Worm (Caenorhabditis elegans) whole organism, young adult: ENCODE data around the gene pqbp-1.1.

Experiments used
- F10E7.11 ChIP-seq: sonication (generic microtip); optimal IDR thresholded peaks from 2 replicates; lab custom pipeline; 2017; ENCODE audit warnings: mild to moderate bottlenecking, missing genetic modification characterization, moderate library complexity, missing compliant biosample characterization
- F22D6.2 ChIP-seq: sonication (generic microtip); optimal IDR thresholded peaks from 2 replicates; lab custom pipeline; 2016; ENCODE audit warnings: mild to moderate bottlenecking, missing genetic modification characterization, missing compliant biosample characterization
- F33H1.4 ChIP-seq: fragments of 200-800 bp; sonication (Bioruptor generic); IDR thresholded peaks from 2 replicates; pipeline ENCODE4 v1.3.6; 2022; ENCODE audit warnings: missing genetic modification reagents, missing genetic modification characterization, missing compliant biosample characterization
- F37B4.10 ChIP-seq: fragments of 200-800 bp; sonication (Bioruptor generic); IDR thresholded peaks from 2 replicates; pipeline ENCODE4 v1.3.6; 2022; ENCODE audit warnings: missing genetic modification characterization, missing compliant biosample characterization
- F49E8.2 ChIP-seq: sonication (generic microtip); optimal IDR thresholded peaks from 3 replicates; lab custom pipeline; 2017; ENCODE audit warnings: missing genetic modification characterization, mild to moderate bottlenecking, missing compliant biosample characterization, antibody characterized with exemption, moderate library complexity; ENCODE audit not compliant: insufficient read depth
- T26A5.8 ChIP-seq: sonication (generic microtip); optimal IDR thresholded peaks from 2 replicates; lab custom pipeline; 2016; ENCODE audit warnings: missing genetic modification characterization, missing compliant biosample characterization
- Y56A3A.18 ChIP-seq: fragments of 200-800 bp; sonication (Bioruptor generic); IDR thresholded peaks from 2 replicates; pipeline ENCODE4 v1.3.6; 2022; ENCODE audit warnings: missing genetic modification reagents, missing genetic modification characterization, missing compliant biosample characterization
- aptf-3 ChIP-seq: fragments of 200-800 bp; sonication (Bioruptor generic); IDR thresholded peaks from 2 replicates; pipeline ENCODE4 v1.3.6; 2022; ENCODE audit warnings: missing genetic modification characterization, missing compliant biosample characterization
- atf-7 ChIP-seq: sonication (generic microtip); optimal IDR thresholded peaks from 2 replicates; lab custom pipeline; 2017; ENCODE audit warnings: mild to moderate bottlenecking, missing genetic modification characterization, missing compliant biosample characterization
- attf-3 ChIP-seq: fragments of 200-800 bp; sonication (Bioruptor generic); conservative IDR thresholded peaks from 2 replicates; pipeline ENCODE4 v1.3.6; 2022; ENCODE audit warnings: missing genetic modification reagents, missing genetic modification characterization, missing compliant biosample characterization
- attf-5 ChIP-seq: fragments of 200-800 bp; sonication (Bioruptor generic); optimal IDR thresholded peaks from 2 replicates; lab custom pipeline; 2018; ENCODE audit warnings: mild to moderate bottlenecking, missing genetic modification characterization, missing compliant biosample characterization
- ceh-27 ChIP-seq: fragments of 200-800 bp; sonication (Bioruptor generic); optimal IDR thresholded peaks from 2 replicates; lab custom pipeline; 2018; ENCODE audit warnings: mild to moderate bottlenecking, missing genetic modification characterization, moderate library complexity, missing compliant biosample characterization
- ceh-79 ChIP-seq: sonication (generic microtip); optimal IDR thresholded peaks from 2 replicates; lab custom pipeline; 2017; ENCODE audit warnings: mild to moderate bottlenecking, missing genetic modification characterization, missing compliant biosample characterization
- ceh-91 ChIP-seq: fragments of 200-800 bp; sonication (Bioruptor generic); IDR thresholded peaks from 2 replicates; pipeline ENCODE4 v1.3.6; 2022; ENCODE audit warnings: missing genetic modification reagents, missing genetic modification characterization, missing compliant biosample characterization
- ekl-4 ChIP-seq: fragments of 200-800 bp; sonication (Bioruptor generic); IDR thresholded peaks from 2 replicates; pipeline ENCODE4 v1.3.6; 2022; ENCODE audit warnings: missing genetic modification reagents, missing genetic modification characterization, missing compliant biosample characterization
- fkh-3 ChIP-seq: sonication (generic microtip); optimal IDR thresholded peaks from 2 replicates; lab custom pipeline; 2016; ENCODE audit warnings: mild to moderate bottlenecking, missing genetic modification characterization, missing compliant biosample characterization
- hlh-26 ChIP-seq: fragments of 200-800 bp; sonication (Bioruptor generic); conservative IDR thresholded peaks from 2 replicates; pipeline ENCODE4 v1.3.6; 2022; ENCODE audit warnings: missing genetic modification reagents, missing genetic modification characterization, missing compliant biosample characterization
- hmg-1.2 ChIP-seq: fragments of 200-800 bp; sonication (Bioruptor generic); IDR thresholded peaks from 2 replicates; pipeline ENCODE4 v1.3.6; 2022; ENCODE audit warnings: missing genetic modification reagents, missing genetic modification characterization, missing compliant biosample characterization
- let-607 ChIP-seq, 2 experiments: fragments of 200-800 bp in 1 of 2; sonication (Bioruptor generic) in 1 of 2; sonication (generic microtip) in 1 of 2; optimal IDR thresholded peaks; 2 replicates each; lab custom pipeline; 2016 to 2018; ENCODE audit warnings: mild to moderate bottlenecking in 2 of 2, missing compliant biosample characterization in 2 of 2, missing genetic modification characterization in 2 of 2, moderate library complexity in 2 of 2, missing genotype in 1 of 2
- lin-26 ChIP-seq: fragments of 200-800 bp; sonication (Bioruptor generic); IDR thresholded peaks from 2 replicates; pipeline ENCODE4 v1.3.6; 2022; ENCODE audit warnings: missing genetic modification reagents, missing genetic modification characterization, missing compliant biosample characterization
- lin-35 ChIP-seq, 3 experiments: fragments of 150-350 bp in 2 of 3; sonication (generic microtip) in 1 of 3; optimal IDR thresholded peaks; 2 replicates each; lab custom pipeline; 2014 to 2018; ENCODE audit warnings: missing biosample characterization in 3 of 3, missing genetic modification characterization in 3 of 3, missing genetic modification reagents in 3 of 3
- madf-10 ChIP-seq: sonication (generic microtip); optimal IDR thresholded peaks from 2 replicates; lab custom pipeline; 2016; ENCODE audit warnings: mild to moderate bottlenecking, missing genetic modification characterization, missing compliant biosample characterization
- madf-3 ChIP-seq: fragments of 200-800 bp; sonication (Bioruptor generic); IDR thresholded peaks from 2 replicates; pipeline ENCODE4 v1.3.6; 2022; ENCODE audit warnings: missing genetic modification reagents, missing genetic modification characterization, missing compliant biosample characterization
- nhr-80 ChIP-seq: sonication (generic microtip); optimal IDR thresholded peaks from 2 replicates; lab custom pipeline; 2016; ENCODE audit warnings: missing genetic modification characterization, missing compliant biosample characterization
- pha-4 ChIP-seq: fragments of 150-350 bp; sonication (generic microtip); optimal IDR thresholded peaks from 2 replicates; lab custom pipeline; 2014; ENCODE audit warnings: missing biosample characterization, missing genetic modification reagents, missing genetic modification characterization
- sdz-38 ChIP-seq: sonication (generic microtip); optimal IDR thresholded peaks from 2 replicates; lab custom pipeline; 2016; ENCODE audit warnings: missing genotype, missing genetic modification characterization, missing compliant biosample characterization
- snpc-1.3 ChIP-seq: sonication (generic microtip); optimal IDR thresholded peaks from 2 replicates; lab custom pipeline; 2017; ENCODE audit warnings: missing genetic modification characterization, mild to moderate bottlenecking, missing compliant biosample characterization, antibody characterized with exemption, moderate library complexity, missing genotype, missing genetic modification reagents; ENCODE audit not compliant: insufficient read depth
- snpc-4 ChIP-seq, 5 experiments: fragments of 150-350 bp in 1 of 5; sonication (generic microtip) in 4 of 5; optimal IDR thresholded peaks; 2 replicates each; lab custom pipeline; 2014 to 2018; ENCODE audit warnings: missing genetic modification characterization in 5 of 5, missing biosample characterization in 3 of 5, antibody characterized with exemption in 2 of 5, mild to moderate bottlenecking in 2 of 5, missing compliant biosample characterization in 2 of 5, missing genotype in 2 of 5, moderate library complexity in 2 of 5, missing genetic modification reagents in 1 of 5
- somi-1 ChIP-seq: fragments of 200-800 bp; sonication (Bioruptor generic); optimal IDR thresholded peaks from 2 replicates; lab custom pipeline; 2018; ENCODE audit warnings: mild to moderate bottlenecking, missing genetic modification characterization, missing compliant biosample characterization
- unc-130 ChIP-seq: sonication (generic microtip); optimal IDR thresholded peaks from 2 replicates; lab custom pipeline; 2016; ENCODE audit warnings: missing genetic modification reagents, missing genetic modification characterization, missing compliant biosample characterization
- ztf-18 ChIP-seq: sonication (generic microtip); optimal IDR thresholded peaks from 2 replicates; lab custom pipeline; 2016; ENCODE audit warnings: missing genotype, mild to moderate bottlenecking, missing genetic modification characterization, missing compliant biosample characterization
- ztf-3 ChIP-seq: fragments of 200-800 bp; sonication (Bioruptor generic); optimal IDR thresholded peaks from 2 replicates; lab custom pipeline; 2018; ENCODE audit warnings: mild to moderate bottlenecking, missing genetic modification characterization, missing compliant biosample characterization

Gene pqbp-1.1

ce11 chrIV:274185-274584 lies 12.7 kb upstream of the pqbp-1.1 start, which contains the start of gene sma-10 (continued):
- TF ChIP-seq somi-1 (GFP tag; lab: Kevin White, UChicago), result no peak
- TF ChIP-seq atf-7 (tag; lab: Kevin White, UChicago), result peak; percentile 65
- TF ChIP-seq let-607 (tag; optimal IDR thresholded peaks at IDR 0.05; lab: Kevin White, UChicago), result peak in 1 of 2 experiments; percentile 24
- peak; percentile 40; the same call in 1 of the 2 replicates for TF ChIP-seq hmg-1.2 (GFP tag; lab: Robert Waterston, UW)
- TF ChIP-seq attf-5 (GFP tag; lab: Kevin White, UChicago), result peak; percentile 65
- TF ChIP-seq snpc-4 (GFP tag; optimal IDR thresholded peaks at IDR 0.05; lab: Kevin White, UChicago), result no peak
- TF ChIP-seq snpc-4 (tag; optimal IDR thresholded peaks at IDR 0.05; lab: Kevin White, UChicago), result peak in 1 of 4 experiments; percentile 11
- no peak for TF ChIP-seq F22D6.2 (tag; lab: Kevin White, UChicago)
- no peak for TF ChIP-seq ekl-4
- no peak for TF ChIP-seq Y56A3A.18 (GFP tag; lab: Robert Waterston, UW)
- TF ChIP-seq nhr-80, result peak; percentile 95
- no peak for TF ChIP-seq fkh-3 (tag; lab: Kevin White, UChicago)

ce11 chrIV:273299-273698 lies 11.8 kb upstream of the pqbp-1.1 start, which contains the start of gene srh-282:
Gene srh-282, minus strand, starts transcription at chrIV:273399.
- TF ChIP-seq nhr-80, result no peak
- TF ChIP-seq F37B4.10 (GFP tag; lab: Robert Waterston, UW), result no peak
- no peak for TF ChIP-seq hmg-1.2 (GFP tag; lab: Robert Waterston, UW)
- no peak for TF ChIP-seq madf-10 (tag; lab: Kevin White, UChicago)
- no peak for TF ChIP-seq ceh-79 (tag; lab: Kevin White, UChicago)
- no peak for TF ChIP-seq sdz-38 (tag; lab: Kevin White, UChicago)
- no peak for TF ChIP-seq ceh-27
- no peak for TF ChIP-seq unc-130
- no peak for TF ChIP-seq madf-3
- no peak for TF ChIP-seq lin-26 (GFP tag; lab: Robert Waterston, UW)
- no peak for TF ChIP-seq F49E8.2 (tag; lab: Kevin White, UChicago)
- TF ChIP-seq ztf-3 (GFP tag; lab: Kevin White, UChicago), result no peak

ce11 chrIV:269107-269506 lies 7.6 kb upstream of the pqbp-1.1 start, which contains the start of gene T21D12.11:
Gene T21D12.11, plus strand, starts transcription at chrIV:269407.
- TF ChIP-seq attf-3 (GFP tag; lab: Robert Waterston, UW) (no peak), hlh-26 (GFP tag; lab: Robert Waterston, UW) (no peak), ztf-18 (no peak), aptf-3 (GFP tag; lab: Robert Waterston, UW) (no peak), unc-130 (no peak), snpc-1.3 (tag; lab: Kevin White, UChicago) (no peak), ceh-91 (GFP tag; lab: Robert Waterston, UW) (no peak), F10E7.11 (tag; lab: Kevin White, UChicago) (no peak)

- TF ChIP-seq T26A5.8 (no peak), F33H1.4 (GFP tag; lab: Robert Waterston, UW) (no peak)
These were observed 4.7 kb upstream of the pqbp-1.1 start, which contains the start of gene T21D12.12 for ce11 chrIV:266148-266547. Gene T21D12.12, plus strand, starts transcription at chrIV:266448.

- TF ChIP-seq hmg-1.2 (GFP tag; lab: Robert Waterston, UW) (peak; percentile 80; the same call in 1 of the 2 replicates), lin-35 (GFP tag; optimal IDR thresholded peaks at IDR 0.05; lab: Kevin White, UChicago) (peak in 1 of 3 experiments; percentile 34), pha-4 (no peak)
These were observed 2.8 kb upstream of the pqbp-1.1 start, which contains the start of gene pat-6 for ce11 chrIV:264182-264709. Gene pat-6, minus strand, starts transcription at chrIV:264232.
